Fruit fly (Drosophila melanogaster): ENCODE results near the gene Osi4.

- TF ChIP-seq CG8478 (optimal IDR thresholded peaks at IDR 0.05) = no peak
- TF ChIP-seq CTCF (optimal IDR thresholded peaks at IDR 0.05) = no peak
Observed at dm6 chr3R:6240263-6240662, 18.7 kb upstream of the Osi4 start.

All from S2 (cell line).